Worm (Caenorhabditis elegans): ENCODE results near the gene Y82E9BR.5.
"Not testable (repeated sequence)": the region's sequence is repeated elsewhere in the genome, so short reads cannot be mapped to it uniquely, and the experiment has no call there.

The Y82E9BR.5 gene

DNA sequence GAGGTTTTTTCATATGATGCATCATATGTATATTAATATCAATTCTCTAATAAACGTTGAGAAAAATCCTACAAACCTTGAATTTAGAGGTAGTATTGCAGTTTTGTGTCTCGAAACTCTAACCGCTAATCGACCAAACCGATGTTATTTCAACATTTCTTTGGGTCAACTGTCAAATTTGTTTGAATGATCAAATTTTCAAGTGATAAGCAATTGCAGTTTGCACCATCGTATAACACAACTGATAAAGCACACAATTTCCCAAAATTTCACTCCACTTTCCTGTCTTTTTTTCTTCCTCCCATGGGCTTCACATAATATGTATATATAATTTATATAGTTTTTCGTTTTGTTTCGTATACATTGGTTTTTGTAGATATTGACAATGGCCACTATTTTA lies at the start of gene Y82E9BR.5, which contains the start of gene fbxa-138:
Gene Y82E9BR.5, plus strand, starts transcription at position 279 of the 400 bp plus-strand sequence.
Gene fbxa-138, minus strand, starts transcription at position 161 of the 400 bp plus-strand sequence.
- TF ChIP-seq dao-5 (tag; optimal IDR thresholded peaks at IDR 0.05) (no peak), him-1 (tag; optimal IDR thresholded peaks at IDR 0.05) (no peak), W03F9.2 (tag; optimal IDR thresholded peaks at IDR 0.05) (no peak)

DNA sequence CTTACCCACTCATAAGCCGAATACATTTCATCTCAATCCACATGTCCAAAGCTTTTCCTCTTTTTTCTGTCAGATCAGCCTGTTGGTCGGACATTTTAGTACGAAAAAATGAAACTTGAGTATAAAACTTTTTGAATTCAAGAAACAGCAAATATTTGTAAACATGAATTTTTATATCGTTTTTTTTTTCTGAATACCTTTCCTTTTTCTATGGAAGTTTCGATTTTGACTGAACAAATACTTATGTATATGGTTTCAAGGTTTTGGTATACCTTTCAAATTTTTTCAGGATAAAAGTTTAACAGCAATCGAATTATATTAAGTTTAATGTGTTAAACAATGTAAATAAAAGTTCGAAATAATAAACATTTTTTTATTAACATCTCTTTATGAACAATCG lies 43.9 kb upstream of the Y82E9BR.5 start, which contains the start of gene fbxa-5:
Gene fbxa-5, minus strand, starts transcription at position 101 of the 400 bp plus-strand sequence.
- no peak for TF ChIP-seq dao-5 (tag; optimal IDR thresholded peaks at IDR 0.05)
- TF ChIP-seq W03F9.2 (tag; optimal IDR thresholded peaks at IDR 0.05) = no peak
- no peak for TF ChIP-seq him-1 (tag; optimal IDR thresholded peaks at IDR 0.05)

DNA sequence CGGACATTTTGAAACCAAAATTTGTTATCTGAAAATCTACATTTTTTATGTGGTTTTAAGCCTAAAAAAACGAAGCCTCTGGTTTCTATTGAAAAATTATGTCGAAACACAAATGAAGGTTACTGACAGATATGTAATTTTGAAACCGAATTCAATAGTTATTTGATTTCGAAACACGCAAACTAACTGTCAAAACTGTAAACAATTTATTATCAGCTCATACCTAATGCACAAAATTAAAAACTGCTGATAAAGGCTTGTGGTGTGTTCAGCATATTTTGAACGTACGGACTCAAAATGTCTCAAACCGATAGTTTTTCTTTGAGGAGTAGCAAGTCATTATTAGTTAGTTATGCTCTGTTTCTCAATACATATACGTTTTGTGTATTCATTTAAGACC lies 41.7 kb upstream of the Y82E9BR.5 start, which contains the start of gene fbxa-26:
Gene fbxa-26, minus strand, starts transcription at position 35 of the 400 bp plus-strand sequence.
- no peak for TF ChIP-seq W03F9.2 (tag; optimal IDR thresholded peaks at IDR 0.05)
- no peak for TF ChIP-seq him-1 (tag; optimal IDR thresholded peaks at IDR 0.05)
- TF ChIP-seq dao-5 (tag; optimal IDR thresholded peaks at IDR 0.05) = no peak

DNA sequence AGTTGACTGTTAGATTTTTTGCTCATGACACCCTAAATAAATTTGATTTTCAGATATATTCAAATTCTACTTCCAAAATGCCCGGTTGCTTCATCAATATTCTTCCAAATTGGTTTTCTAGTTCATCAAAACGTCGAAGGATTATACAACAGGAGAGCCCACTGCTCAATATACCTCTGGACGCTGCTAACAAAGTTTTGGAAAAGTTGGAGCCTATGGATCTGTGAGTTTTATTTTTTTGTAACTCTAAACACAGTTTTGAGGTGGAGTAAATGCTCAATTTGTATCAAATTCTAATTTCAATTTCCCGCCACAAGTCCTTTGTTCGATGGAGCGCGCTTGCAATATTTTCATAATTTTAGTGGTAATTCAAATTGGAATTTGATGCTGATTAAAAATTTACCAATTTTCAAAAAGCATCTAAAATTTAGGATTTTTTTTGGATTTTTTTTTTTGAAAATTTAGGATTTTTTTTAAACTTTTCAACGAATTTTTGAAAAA lies 41.2 kb upstream of the Y82E9BR.5 start, which contains the start of gene fbxa-27:
Gene fbxa-27, plus strand, starts transcription at position 51 of the 501 bp plus-strand sequence.
- TF ChIP-seq W03F9.2 (tag; optimal IDR thresholded peaks at IDR 0.05) (no peak), him-1 (tag; optimal IDR thresholded peaks at IDR 0.05) (no peak), dao-5 (tag; optimal IDR thresholded peaks at IDR 0.05) (no peak)

DNA sequence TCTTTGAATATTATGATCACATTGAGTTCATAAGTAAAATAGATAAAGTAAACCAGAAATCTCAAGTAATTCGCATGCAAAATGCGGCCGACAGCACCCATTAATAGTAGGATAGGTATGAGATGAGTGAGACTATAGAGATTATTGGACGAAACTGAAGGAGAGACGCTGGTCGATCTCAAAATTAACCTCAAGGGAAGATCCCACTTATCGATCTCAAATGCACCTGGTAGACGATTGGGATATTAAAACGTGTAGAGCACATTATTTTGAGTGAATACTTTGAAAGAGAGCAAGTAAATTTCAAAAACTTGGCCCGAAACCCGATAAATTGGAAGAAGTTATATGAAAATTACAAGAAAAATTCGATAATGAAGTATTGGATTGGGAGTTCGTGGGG lies 38.5 kb upstream of the Y82E9BR.5 start, which contains the start of gene Y82E9BL.6:
Gene Y82E9BL.6, minus strand, starts transcription at position 101 of the 400 bp plus-strand sequence.
- TF ChIP-seq dao-5 (tag; optimal IDR thresholded peaks at IDR 0.05) = no peak

DNA sequence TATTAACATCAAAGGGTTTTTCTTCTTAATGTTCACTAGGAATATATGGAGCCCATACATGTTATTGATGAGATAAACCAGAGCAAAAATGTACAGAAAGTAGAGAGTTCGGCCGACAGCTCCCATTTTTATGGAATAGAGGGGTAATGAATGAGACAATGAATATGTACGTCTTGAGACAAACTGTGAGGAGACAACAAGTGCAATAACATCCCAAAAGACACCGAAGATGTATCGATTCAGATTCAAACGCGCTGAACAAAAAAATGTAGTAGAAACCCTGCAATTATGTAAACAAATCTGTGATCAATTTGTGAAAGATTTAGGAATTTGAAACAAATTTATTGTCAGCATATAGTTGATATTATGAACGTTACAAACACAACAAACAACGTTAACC lies 37.2 kb upstream of the Y82E9BR.5 start:
- TF ChIP-seq him-1 (tag; optimal IDR thresholded peaks at IDR 0.05) (no peak), W03F9.2 (tag; optimal IDR thresholded peaks at IDR 0.05) (no peak), dao-5 (tag; optimal IDR thresholded peaks at IDR 0.05) (no peak)

DNA sequence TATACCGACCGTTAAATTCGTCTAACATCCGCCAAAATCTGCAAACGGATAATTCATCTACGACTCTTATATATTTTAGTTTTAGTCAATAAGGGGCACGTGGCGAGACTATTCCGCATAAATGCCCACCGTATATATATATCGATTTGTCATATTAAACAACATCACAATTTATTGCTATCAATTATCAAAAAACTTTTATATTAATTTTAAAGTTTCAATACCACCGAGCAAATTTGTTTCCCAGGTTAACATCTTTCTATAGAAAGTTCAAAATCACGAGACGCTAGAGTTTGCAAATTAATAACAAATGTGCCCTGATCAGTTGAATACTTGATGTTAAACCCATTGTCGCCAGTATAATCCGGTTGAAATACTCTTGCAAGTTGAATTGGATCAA lies 36.6 kb upstream of the Y82E9BR.5 start, which contains the start of gene Y82E9BL.5:
Gene Y82E9BL.5, minus strand, starts transcription at position 101 of the 400 bp plus-strand sequence.
- TF ChIP-seq W03F9.2 (tag; optimal IDR thresholded peaks at IDR 0.05) (no peak), dao-5 (tag; optimal IDR thresholded peaks at IDR 0.05) (no peak), him-1 (tag; optimal IDR thresholded peaks at IDR 0.05) (no peak)

DNA sequence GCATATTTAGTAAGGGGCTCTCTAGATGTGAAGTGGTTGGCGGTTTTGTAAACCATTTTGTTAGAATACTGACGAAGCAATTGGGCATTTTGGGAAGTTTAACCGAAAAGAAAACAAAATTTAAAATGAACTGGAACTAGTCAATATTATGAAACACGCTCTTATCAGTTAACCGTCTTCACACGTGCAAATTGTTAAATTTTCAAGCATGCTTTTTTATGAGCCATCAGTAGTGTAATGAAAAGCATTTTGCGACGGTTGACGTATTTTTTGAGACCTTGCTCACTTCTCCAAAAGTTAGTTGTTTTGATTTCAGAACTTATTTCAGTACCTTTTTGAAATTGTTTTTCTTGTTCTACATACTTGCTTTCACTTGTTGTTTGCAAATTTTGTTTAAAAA lies 34.9 kb upstream of the Y82E9BR.5 start, which contains the start of gene fbxa-25:
Gene fbxa-25, minus strand, starts transcription at position 138 of the 400 bp plus-strand sequence.
- TF ChIP-seq him-1 (tag; optimal IDR thresholded peaks at IDR 0.05) (no peak), dao-5 (tag; optimal IDR thresholded peaks at IDR 0.05) (no peak), W03F9.2 (tag; optimal IDR thresholded peaks at IDR 0.05) (no peak)

DNA sequence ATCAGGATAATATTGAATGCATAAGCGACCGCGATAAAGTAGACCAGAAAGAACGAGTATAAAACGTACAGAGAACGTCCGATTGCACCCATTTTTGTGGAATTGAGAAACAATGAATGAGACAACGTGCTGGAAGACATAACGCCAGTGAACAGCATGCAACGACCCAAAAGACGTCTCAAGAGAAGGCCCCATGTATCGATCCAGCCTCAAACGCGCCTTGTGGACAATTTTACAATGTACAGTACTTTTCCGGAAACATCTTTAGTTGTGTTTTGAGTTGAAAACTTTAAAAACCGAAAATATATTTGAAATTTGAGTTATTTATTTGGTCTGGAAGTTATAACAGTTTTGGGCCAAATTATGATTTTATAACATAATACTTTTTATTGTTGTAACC lies 33.4 kb upstream of the Y82E9BR.5 start, which contains the start of gene Y82E9BL.3:
Gene Y82E9BL.3, minus strand, starts transcription at position 101 of the 400 bp plus-strand sequence.
- no peak for TF ChIP-seq dao-5 (tag; optimal IDR thresholded peaks at IDR 0.05)

DNA sequence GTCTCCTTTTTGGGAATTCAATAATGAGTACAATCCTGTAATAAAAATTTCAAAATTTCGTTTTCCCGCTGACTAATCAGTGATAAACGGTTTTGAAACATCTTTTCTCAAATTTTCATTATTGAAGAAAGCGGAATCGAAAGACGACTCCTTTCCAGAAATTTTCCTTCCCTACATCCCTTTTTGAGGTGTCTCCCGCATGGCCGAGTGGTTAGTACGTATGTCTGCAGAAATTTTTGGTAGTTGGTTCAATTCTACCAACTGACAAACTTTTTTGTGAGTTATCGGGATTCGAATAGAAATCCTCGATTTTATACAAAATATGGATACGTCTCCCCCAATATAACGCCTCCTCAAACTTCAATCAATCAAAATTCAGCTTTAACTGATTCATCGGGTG lies 29.6 kb upstream of the Y82E9BR.5 start:
- no peak for TF ChIP-seq him-1 (tag; optimal IDR thresholded peaks at IDR 0.05)
- no peak for TF ChIP-seq W03F9.2 (tag; optimal IDR thresholded peaks at IDR 0.05)
- TF ChIP-seq dao-5 (tag; optimal IDR thresholded peaks at IDR 0.05) = no peak

DNA sequence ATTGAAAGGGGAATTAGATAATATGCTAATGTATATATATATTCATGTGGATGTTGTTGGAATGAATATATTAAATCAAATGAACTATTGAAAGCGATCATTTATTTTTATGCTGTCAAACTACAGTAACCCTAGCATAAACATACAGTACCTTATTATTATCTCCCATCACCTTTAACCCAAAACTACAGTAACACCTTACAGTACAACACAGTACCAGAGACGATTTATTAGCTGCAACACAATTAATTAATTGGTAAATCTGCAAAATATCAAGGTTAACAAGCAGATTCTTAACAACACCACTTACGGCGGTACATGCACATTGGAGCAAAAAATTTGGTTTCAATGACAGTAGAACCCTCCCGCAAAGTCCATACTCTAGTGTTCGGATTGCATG lies 28.9 kb upstream of the Y82E9BR.5 start, which contains the start of gene Y82E9BL.1:
Gene Y82E9BL.1, minus strand, starts transcription at position 101 of the 400 bp plus-strand sequence.
- TF ChIP-seq W03F9.2 (tag; optimal IDR thresholded peaks at IDR 0.05) (no peak), him-1 (tag; optimal IDR thresholded peaks at IDR 0.05) (no peak), dao-5 (tag; optimal IDR thresholded peaks at IDR 0.05) (no peak)

DNA sequence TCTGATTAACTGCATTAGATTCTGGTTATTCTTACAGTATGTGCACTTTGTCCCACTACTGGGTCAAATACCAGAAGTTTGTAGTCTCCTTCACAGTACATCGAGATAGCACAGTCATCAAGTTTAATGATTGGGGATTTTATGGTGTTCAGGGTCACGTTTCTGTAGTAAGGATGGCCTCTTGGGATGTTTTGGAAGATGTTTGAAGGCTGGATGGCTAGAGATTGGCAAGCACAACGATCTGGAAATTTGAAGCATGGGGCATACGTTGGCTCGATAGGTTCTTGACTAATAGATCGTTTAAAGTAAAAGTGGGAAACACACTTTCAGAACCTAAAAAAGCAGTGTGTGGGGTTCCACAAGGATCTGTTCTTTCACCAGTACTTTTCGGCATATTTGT lies 26.2 kb upstream of the Y82E9BR.5 start, which contains the start of gene Y82E9BR.8:
Gene Y82E9BR.8, minus strand, starts transcription at position 101 of the 400 bp plus-strand sequence.
- not testable (repeated sequence) for TF ChIP-seq him-1, W03F9.2, dao-5 (tag; optimal IDR thresholded peaks at IDR 0.05)

DNA sequence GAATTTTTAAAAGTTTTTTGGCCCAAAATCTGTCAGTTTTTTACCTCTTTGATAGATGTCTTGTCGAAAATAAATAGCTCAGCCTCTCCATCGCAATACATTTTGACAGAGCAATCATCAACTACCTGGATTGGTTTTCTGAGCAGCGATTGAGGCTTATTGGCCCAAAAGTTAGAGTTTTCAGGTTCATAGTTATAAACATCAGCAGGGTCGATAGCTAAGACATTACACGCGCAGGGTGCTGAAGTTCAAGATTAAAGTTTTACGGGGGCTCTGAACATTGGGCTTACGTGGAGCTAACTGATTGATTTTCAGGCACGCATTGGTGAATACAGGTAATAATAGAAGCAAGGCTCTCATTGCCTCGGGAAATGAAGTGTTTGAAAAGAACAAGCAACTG lies 24.5 kb upstream of the Y82E9BR.5 start, which contains the start of gene Y82E9BR.9:
Gene Y82E9BR.9, minus strand, starts transcription at position 101 of the 400 bp plus-strand sequence.
- TF ChIP-seq W03F9.2 (tag; optimal IDR thresholded peaks at IDR 0.05) (no peak), him-1 (tag; optimal IDR thresholded peaks at IDR 0.05) (no peak), dao-5 (tag; optimal IDR thresholded peaks at IDR 0.05) (no peak)

DNA sequence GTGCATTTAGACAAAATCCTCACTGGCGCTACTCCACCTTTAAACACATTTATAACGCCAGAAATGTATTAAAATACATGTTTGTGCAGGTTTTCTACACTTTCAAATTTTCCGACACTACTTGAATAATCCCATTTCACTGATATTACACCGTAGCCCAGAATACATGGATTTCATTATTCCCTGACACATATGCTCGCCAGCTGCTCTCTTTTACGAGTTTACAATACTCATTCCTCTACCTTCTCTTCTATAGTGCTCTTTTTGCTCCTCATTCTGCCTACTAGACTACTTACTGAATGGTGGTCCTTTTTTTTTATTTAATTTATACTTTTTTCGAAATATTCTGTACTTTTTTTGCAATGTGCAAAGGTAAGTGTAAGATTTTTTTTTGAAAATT lies 11.6 kb upstream of the Y82E9BR.5 start:
- TF ChIP-seq him-1 (tag; optimal IDR thresholded peaks at IDR 0.05) (no peak), W03F9.2 (tag; optimal IDR thresholded peaks at IDR 0.05) (no peak), dao-5 (tag; optimal IDR thresholded peaks at IDR 0.05) (no peak)

Measured in whole organism, L4/young adult.